Worm (Caenorhabditis elegans) whole organism, young adult: ENCODE data around the gene W02B12.16.

ENCODE experiments used
- B0035.1 ChIP-seq: sonication (generic microtip); optimal IDR thresholded peaks from 2 replicates; lab custom pipeline; 2016; ENCODE audit warnings: missing genetic modification characterization, mild to moderate bottlenecking, missing compliant biosample characterization, missing genotype, missing genetic modification reagents
- B0261.1 ChIP-seq: sonication (generic microtip); optimal IDR thresholded peaks from 2 replicates; lab custom pipeline; 2016; ENCODE audit warnings: mild to moderate bottlenecking, missing genetic modification characterization, moderate library complexity, missing compliant biosample characterization
- F23B12.7 ChIP-seq: sonication (generic microtip); optimal IDR thresholded peaks from 2 replicates; lab custom pipeline; 2017; ENCODE audit warnings: missing genetic modification characterization, mild to moderate bottlenecking, missing compliant biosample characterization, antibody characterized with exemption, moderate library complexity; ENCODE audit not compliant: insufficient read depth
- F49E8.2 ChIP-seq: sonication (generic microtip); optimal IDR thresholded peaks from 3 replicates; lab custom pipeline; 2017; ENCODE audit warnings: missing genetic modification characterization, mild to moderate bottlenecking, missing compliant biosample characterization, antibody characterized with exemption, moderate library complexity; ENCODE audit not compliant: insufficient read depth
- F57C9.4 ChIP-seq: sonication (generic microtip); optimal IDR thresholded peaks from 2 replicates; lab custom pipeline; 2017; ENCODE audit warnings: mild to moderate bottlenecking, missing genetic modification characterization, missing compliant biosample characterization
- K12H6.12 ChIP-seq: fragments of 200-800 bp; sonication (Bioruptor generic); optimal IDR thresholded peaks from 2 replicates; lab custom pipeline; 2018; ENCODE audit warnings: mild to moderate bottlenecking, missing genetic modification characterization, missing compliant biosample characterization
- T26A5.8 ChIP-seq: sonication (generic microtip); optimal IDR thresholded peaks from 2 replicates; lab custom pipeline; 2016; ENCODE audit warnings: missing genetic modification characterization, missing compliant biosample characterization
- Y67H2A.10 ChIP-seq: fragments of 200-800 bp; sonication (Bioruptor generic); conservative IDR thresholded peaks from 2 replicates; pipeline ENCODE4 v1.3.6; 2022; ENCODE audit warnings: missing genetic modification reagents, missing genetic modification characterization, missing compliant biosample characterization
- Y95B8A.8 ChIP-seq: fragments of 200-800 bp; sonication (Bioruptor generic); IDR thresholded peaks from 2 replicates; pipeline ENCODE4 v1.3.6; 2022; ENCODE audit warnings: missing genetic modification reagents, missing genetic modification characterization, missing compliant biosample characterization
- akir-1 ChIP-seq: fragments of 200-800 bp; sonication (Bioruptor generic); optimal IDR thresholded peaks from 2 replicates; lab custom pipeline; 2018; ENCODE audit warnings: mild to moderate bottlenecking, missing genetic modification characterization, moderate library complexity, missing compliant biosample characterization
- ama-1 ChIP-seq, 3 experiments: fragments of 150-350 bp in 1 of 3; sonication (generic microtip) in 2 of 3; optimal IDR thresholded peaks; 2 replicates each; lab custom pipeline; 2014 to 2018; ENCODE audit warnings: missing biosample characterization in 2 of 3, missing genetic modification characterization in 2 of 3, missing genetic modification reagents in 2 of 3
- attf-6 ChIP-seq: fragments of 200-800 bp; sonication (Bioruptor generic); IDR thresholded peaks from 2 replicates; pipeline ENCODE4 v1.3.6; 2022; ENCODE audit warnings: missing genetic modification reagents, missing genetic modification characterization, missing compliant biosample characterization
- bed-1 ChIP-seq: fragments of 200-800 bp; sonication (Bioruptor generic); IDR thresholded peaks from 2 replicates; pipeline ENCODE4 v1.3.6; 2022; ENCODE audit warnings: missing genetic modification reagents, missing genetic modification characterization, missing compliant biosample characterization
- ceh-40 ChIP-seq: fragments of 200-800 bp; sonication (Bioruptor generic); IDR thresholded peaks from 2 replicates; pipeline ENCODE4 v1.3.6; 2022; ENCODE audit warnings: missing genetic modification characterization, missing compliant biosample characterization
- ceh-79 ChIP-seq: sonication (generic microtip); optimal IDR thresholded peaks from 2 replicates; lab custom pipeline; 2017; ENCODE audit warnings: mild to moderate bottlenecking, missing genetic modification characterization, missing compliant biosample characterization
- ceh-91 ChIP-seq: fragments of 200-800 bp; sonication (Bioruptor generic); IDR thresholded peaks from 2 replicates; pipeline ENCODE4 v1.3.6; 2022; ENCODE audit warnings: missing genetic modification reagents, missing genetic modification characterization, missing compliant biosample characterization
- chd-7 ChIP-seq: sonication (generic microtip); optimal IDR thresholded peaks from 2 replicates; lab custom pipeline; 2016; ENCODE audit warnings: mild to moderate bottlenecking, missing genetic modification characterization, moderate library complexity, missing compliant biosample characterization
- efl-1 ChIP-seq: fragments of 150-350 bp; optimal IDR thresholded peaks from 2 replicates; lab custom pipeline; 2014; ENCODE audit warnings: missing biosample characterization, missing genetic modification reagents, missing genetic modification characterization
- egl-18 ChIP-seq: fragments of 200-800 bp; sonication (Bioruptor generic); IDR thresholded peaks from 2 replicates; pipeline ENCODE4 v1.3.6; 2022; ENCODE audit warnings: missing genetic modification reagents, missing genetic modification characterization, missing compliant biosample characterization
- egl-44 ChIP-seq: fragments of 200-800 bp; sonication (Bioruptor generic); IDR thresholded peaks from 2 replicates; pipeline ENCODE4 v1.3.6; 2022; ENCODE audit warnings: missing genetic modification reagents, missing genetic modification characterization, missing compliant biosample characterization
- hlh-26 ChIP-seq: fragments of 200-800 bp; sonication (Bioruptor generic); conservative IDR thresholded peaks from 2 replicates; pipeline ENCODE4 v1.3.6; 2022; ENCODE audit warnings: missing genetic modification reagents, missing genetic modification characterization, missing compliant biosample characterization
- hmg-20 ChIP-seq: fragments of 200-800 bp; sonication (Bioruptor generic); IDR thresholded peaks from 2 replicates; pipeline ENCODE4 v1.3.6; 2022; ENCODE audit warnings: missing genetic modification reagents, missing genetic modification characterization, missing compliant biosample characterization
- hsf-1 ChIP-seq: fragments of 200-800 bp; sonication (Bioruptor generic); IDR thresholded peaks from 2 replicates; pipeline ENCODE4 v1.3.6; 2022; ENCODE audit warnings: missing genetic modification reagents, missing genetic modification characterization, missing compliant biosample characterization
- let-607 ChIP-seq, 2 experiments: fragments of 200-800 bp in 1 of 2; sonication (Bioruptor generic) in 1 of 2; sonication (generic microtip) in 1 of 2; optimal IDR thresholded peaks; 2 replicates each; lab custom pipeline; 2016 to 2018; ENCODE audit warnings: mild to moderate bottlenecking in 2 of 2, missing compliant biosample characterization in 2 of 2, missing genetic modification characterization in 2 of 2, moderate library complexity in 2 of 2, missing genotype in 1 of 2
- lin-26 ChIP-seq: fragments of 200-800 bp; sonication (Bioruptor generic); IDR thresholded peaks from 2 replicates; pipeline ENCODE4 v1.3.6; 2022; ENCODE audit warnings: missing genetic modification reagents, missing genetic modification characterization, missing compliant biosample characterization
- lin-35 ChIP-seq, 3 experiments: fragments of 150-350 bp in 2 of 3; sonication (generic microtip) in 1 of 3; optimal IDR thresholded peaks; 2 replicates each; lab custom pipeline; 2014 to 2018; ENCODE audit warnings: missing biosample characterization in 3 of 3, missing genetic modification characterization in 3 of 3, missing genetic modification reagents in 3 of 3
- lin-54 ChIP-seq: fragments of 200-800 bp; sonication (Bioruptor generic); optimal IDR thresholded peaks from 2 replicates; lab custom pipeline; 2018; ENCODE audit warnings: mild to moderate bottlenecking, missing genetic modification characterization, missing compliant biosample characterization
- lir-1 ChIP-seq: fragments of 200-800 bp; sonication (Bioruptor generic); conservative IDR thresholded peaks from 2 replicates; pipeline ENCODE4 v1.3.6; 2022; ENCODE audit warnings: missing genetic modification reagents, missing genetic modification characterization, missing compliant biosample characterization
- lsl-1 ChIP-seq: fragments of 200-800 bp; sonication (Bioruptor generic); optimal IDR thresholded peaks from 2 replicates; lab custom pipeline; 2018; ENCODE audit warnings: mild to moderate bottlenecking, missing genetic modification characterization, moderate library complexity, missing compliant biosample characterization
- madf-10 ChIP-seq: sonication (generic microtip); optimal IDR thresholded peaks from 2 replicates; lab custom pipeline; 2016; ENCODE audit warnings: mild to moderate bottlenecking, missing genetic modification characterization, missing compliant biosample characterization
- madf-3 ChIP-seq: fragments of 200-800 bp; sonication (Bioruptor generic); IDR thresholded peaks from 2 replicates; pipeline ENCODE4 v1.3.6; 2022; ENCODE audit warnings: missing genetic modification reagents, missing genetic modification characterization, missing compliant biosample characterization
- madf-8 ChIP-seq: fragments of 200-800 bp; sonication (Bioruptor generic); conservative IDR thresholded peaks from 2 replicates; pipeline ENCODE4 v1.3.6; 2022; ENCODE audit warnings: missing genetic modification reagents, missing genetic modification characterization, missing compliant biosample characterization
- mxl-1 ChIP-seq: sonication (generic microtip); optimal IDR thresholded peaks from 2 replicates; lab custom pipeline; 2016; ENCODE audit warnings: missing genetic modification characterization, missing compliant biosample characterization
- nfya-1 ChIP-seq: sonication (generic microtip); optimal IDR thresholded peaks from 2 replicates; lab custom pipeline; 2017; ENCODE audit warnings: antibody characterized with exemption, missing compliant biosample characterization, missing genetic modification characterization, borderline replicate concordance; ENCODE audit not compliant: insufficient read depth
- nhr-179 ChIP-seq: sonication (generic microtip); optimal IDR thresholded peaks from 2 replicates; lab custom pipeline; 2016; ENCODE audit warnings: mild to moderate bottlenecking, missing genetic modification characterization, missing compliant biosample characterization
- nhr-90 ChIP-seq: sonication (generic microtip); optimal IDR thresholded peaks from 2 replicates; lab custom pipeline; 2016; ENCODE audit warnings: missing genotype, mild to moderate bottlenecking, missing genetic modification characterization, missing compliant biosample characterization
- pbrm-1 ChIP-seq: fragments of 200-800 bp; sonication (Bioruptor generic); IDR thresholded peaks from 2 replicates; pipeline ENCODE4 v1.3.6; 2022; ENCODE audit warnings: missing genetic modification reagents, missing genetic modification characterization, missing compliant biosample characterization
- rec-8 ChIP-seq, 2 experiments: sonication (generic microtip); optimal IDR thresholded peaks; 2 replicates each; lab custom pipeline; 2016; ENCODE audit warnings: mild to moderate bottlenecking in 2 of 2, missing genetic modification characterization in 2 of 2, missing genetic modification reagents in 2 of 2, missing genotype in 2 of 2, missing biosample characterization in 1 of 2, missing compliant biosample characterization in 1 of 2, moderate library complexity in 1 of 2
- rpc-1 ChIP-seq, 2 experiments: fragments of 150-350 bp in 1 of 2; sonication (generic microtip) in 1 of 2; optimal IDR thresholded peaks; 2 replicates each; lab custom pipeline; 2014 to 2018; ENCODE audit warnings: missing biosample characterization in 1 of 2, missing genetic modification characterization in 1 of 2, missing genetic modification reagents in 1 of 2, missing genotype in 1 of 2
- snpc-1.1 ChIP-seq: sonication (generic microtip); optimal IDR thresholded peaks from 2 replicates; lab custom pipeline; 2017; ENCODE audit warnings: missing genetic modification characterization, mild to moderate bottlenecking, missing compliant biosample characterization, antibody characterized with exemption, moderate library complexity, missing genotype, missing genetic modification reagents; ENCODE audit not compliant: insufficient read depth
- unc-62 ChIP-seq: fragments of 150-350 bp; optimal IDR thresholded peaks from 2 replicates; lab custom pipeline; 2014; ENCODE audit warnings: missing biosample characterization, missing genetic modification reagents, missing genetic modification characterization
- zfh-2 ChIP-seq: fragments of 200-800 bp; sonication (Bioruptor generic); conservative IDR thresholded peaks from 2 replicates; pipeline ENCODE4 v1.3.6; 2022; ENCODE audit warnings: missing genetic modification reagents, missing genetic modification characterization, missing compliant biosample characterization
- zim-3 ChIP-seq: sonication (generic microtip); optimal IDR thresholded peaks from 2 replicates; lab custom pipeline; 2017; ENCODE audit warnings: mild to moderate bottlenecking, missing genetic modification characterization, moderate library complexity, missing compliant biosample characterization
- ztf-18 ChIP-seq: sonication (generic microtip); optimal IDR thresholded peaks from 2 replicates; lab custom pipeline; 2016; ENCODE audit warnings: missing genotype, mild to moderate bottlenecking, missing genetic modification characterization, missing compliant biosample characterization
- ztf-22 ChIP-seq: fragments of 200-800 bp; sonication (Bioruptor generic); optimal IDR thresholded peaks from 2 replicates; lab custom pipeline; 2018; ENCODE audit warnings: mild to moderate bottlenecking, missing genetic modification characterization, moderate library complexity, missing compliant biosample characterization
- ztf-25 ChIP-seq: fragments of 200-800 bp; sonication (Bioruptor generic); IDR thresholded peaks from 2 replicates; pipeline ENCODE4 v1.3.6; 2022; ENCODE audit warnings: missing genetic modification reagents, missing genetic modification characterization, missing compliant biosample characterization
- ztf-3 ChIP-seq: fragments of 200-800 bp; sonication (Bioruptor generic); optimal IDR thresholded peaks from 2 replicates; lab custom pipeline; 2018; ENCODE audit warnings: mild to moderate bottlenecking, missing genetic modification characterization, missing compliant biosample characterization

Gene W02B12.16

ce11 chrII:11464427-11464944, 11.8 kb downstream of the W02B12.16 start, which contains the start of the genes aars-1 and rga-1 (continued):
- TF ChIP-seq F57C9.4 (tag; lab: Kevin White, UChicago) (no peak), madf-3 (GFP tag; lab: Robert Waterston, UW) (no peak), ama-1 (optimal IDR thresholded peaks at IDR 0.05; lab: Kevin White, UChicago) (no peak), ama-1 (GFP tag; optimal IDR thresholded peaks at IDR 0.05; lab: Kevin White, UChicago) (no peak), let-607 (tag; optimal IDR thresholded peaks at IDR 0.05; lab: Kevin White, UChicago) (no peak), K12H6.12 (peak; percentile 4), egl-18 (GFP tag; lab: Robert Waterston, UW) (no peak), mxl-1 (no peak), zfh-2 (GFP tag; lab: Robert Waterston, UW) (peak; percentile 86), snpc-1.1 (tag; lab: Kevin White, UChicago) (no peak), attf-6 (GFP tag; lab: Robert Waterston, UW) (no peak), egl-44 (no peak), nfya-1 (tag; lab: Kevin White, UChicago) (no peak), ceh-40 (GFP tag; lab: Robert Waterston, UW) (no peak), nhr-179 (tag; lab: Kevin White, UChicago) (no peak), akir-1 (GFP tag; lab: Kevin White, UChicago) (no peak), lsl-1 (GFP tag; lab: Kevin White, UChicago) (no peak), hmg-20 (GFP tag; lab: Robert Waterston, UW) (no peak), zim-3 (tag; lab: Kevin White, UChicago) (no peak), ztf-3 (GFP tag; lab: Kevin White, UChicago) (no peak), efl-1 (GFP tag; lab: Kevin White, UChicago) (no peak), rpc-1 (optimal IDR thresholded peaks at IDR 0.05; lab: Kevin White, UChicago) (no peak), rpc-1 (tag; optimal IDR thresholded peaks at IDR 0.05; lab: Kevin White, UChicago) (no peak), F49E8.2 (tag; lab: Kevin White, UChicago) (no peak), Y95B8A.8 (GFP tag; lab: Robert Waterston, UW) (no peak), T26A5.8 (tag; lab: Kevin White, UChicago) (no peak), B0261.1 (tag; lab: Kevin White, UChicago) (no peak), hlh-26 (GFP tag; lab: Robert Waterston, UW) (no peak), rec-8 (tag; optimal IDR thresholded peaks at IDR 0.05; lab: Kevin White, UChicago) (no peak), nhr-90 (no peak), F23B12.7 (no peak), ceh-79 (tag; lab: Kevin White, UChicago) (no peak), ztf-18 (tag; lab: Kevin White, UChicago) (peak; percentile 74), Y67H2A.10 (GFP tag; lab: Robert Waterston, UW) (no peak), unc-62 (GFP tag; lab: Kevin White, UChicago) (no peak), ztf-22 (GFP tag; lab: Kevin White, UChicago) (peak; percentile 39), lir-1 (GFP tag; lab: Robert Waterston, UW) (no peak; the same call in 1 of the 2 replicates), ceh-91 (no peak), B0035.1 (no peak), chd-7 (tag; lab: Kevin White, UChicago) (peak; percentile 30), lin-35 (GFP tag; optimal IDR thresholded peaks at IDR 0.05; lab: Kevin White, UChicago) (no peak), pbrm-1 (GFP tag; lab: Robert Waterston, UW) (0 out of 2 replicates have a peak, but pooled peaks have one; percentile 33), lin-26 (GFP tag; lab: Robert Waterston, UW) (0 out of 2 replicates have a peak, but pooled peaks have one; percentile 36), madf-8 (GFP tag; lab: Robert Waterston, UW) (no peak), bed-1 (GFP tag; lab: Robert Waterston, UW) (no peak), ztf-25 (GFP tag; lab: Robert Waterston, UW) (no peak), lin-54 (GFP tag; lab: Kevin White, UChicago) (peak; percentile 2), madf-10 (tag; lab: Kevin White, UChicago) (no peak), hsf-1 (GFP tag; lab: Robert Waterston, UW) (no peak)
